Fruit fly (Drosophila melanogaster): Measurements from ENCODE around the gene CG33235.

CG33235 gene

DNA sequence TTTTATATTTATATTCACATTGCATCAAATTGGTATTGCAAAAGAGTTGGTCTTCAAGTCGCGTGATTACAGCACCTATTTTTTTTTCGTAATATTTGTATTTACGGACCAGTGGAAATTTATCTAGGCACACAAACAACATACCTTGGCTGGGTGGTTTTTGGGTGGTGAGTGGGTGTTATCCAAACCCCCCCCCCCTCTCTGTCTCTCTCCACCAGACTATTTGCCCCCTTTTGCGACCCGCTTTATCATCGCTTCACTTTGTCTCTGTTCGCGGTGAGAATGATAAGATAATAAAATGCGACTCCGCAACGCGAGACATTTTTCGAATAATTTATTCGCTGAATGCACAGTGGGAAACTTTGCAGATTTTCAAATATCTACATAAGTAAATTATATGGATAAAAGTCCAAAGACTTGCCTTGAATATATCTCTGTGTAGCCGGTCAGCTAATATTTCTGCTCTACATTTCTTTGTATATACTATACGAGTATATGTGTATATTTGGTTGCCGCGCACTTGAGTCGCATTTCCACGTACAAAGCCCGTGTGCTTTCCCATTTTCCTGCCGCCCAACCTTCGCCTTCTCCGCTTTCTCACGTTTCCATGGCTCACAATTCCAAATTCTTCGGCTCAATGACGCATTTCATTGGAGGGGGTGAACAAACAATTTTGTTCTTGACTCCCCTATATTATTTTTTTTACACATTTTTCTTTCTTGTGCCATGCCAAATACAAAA lies 10.0 kb upstream of the CG33235 start:
- TF ChIP-seq fru (GFP tag; optimal IDR thresholded peaks at IDR 0.05) (peak; percentile 18), tai (GFP tag; optimal IDR thresholded peaks at IDR 0.05) (no peak), Mio (GFP tag; optimal IDR thresholded peaks at IDR 0.05) (no peak), CrebA (GFP tag; optimal IDR thresholded peaks at IDR 0.05; ENCODE audit: borderline replicate concordance) (no peak), ey (GFP tag; optimal IDR thresholded peaks at IDR 0.05) (no peak), N (GFP tag; optimal IDR thresholded peaks at IDR 0.05) (no peak), pan (optimal IDR thresholded peaks at IDR 0.05) (no peak), GATAd (GFP tag; optimal IDR thresholded peaks at IDR 0.05) (no peak), HLH106 (tag; optimal IDR thresholded peaks at IDR 0.05) (peak; percentile 16), br (GFP tag; optimal IDR thresholded peaks at IDR 0.05) (no peak), Dfd (GFP tag; optimal IDR thresholded peaks at IDR 0.05) (no peak), foxo (GFP tag; optimal IDR thresholded peaks at IDR 0.05) (peak in 1 of 2 experiments; percentile 30), dmrt93B (GFP tag; optimal IDR thresholded peaks at IDR 0.05) (no peak), sv (GFP tag; optimal IDR thresholded peaks at IDR 0.05) (no peak), sage (GFP tag; optimal IDR thresholded peaks at IDR 0.05) (no peak), Abd-B (GFP tag; optimal IDR thresholded peaks at IDR 0.05) (no peak), usp (GFP tag; optimal IDR thresholded peaks at IDR 0.05) (no peak), psq (GFP tag; optimal IDR thresholded peaks at IDR 0.05) (peak; percentile 13), woc (GFP tag; optimal IDR thresholded peaks at IDR 0.05) (no peak), CG32264 (GFP tag; optimal IDR thresholded peaks at IDR 0.05) (no peak), Sp1 (GFP tag; optimal IDR thresholded peaks at IDR 0.05) (no peak), Vsx2 (GFP tag; optimal IDR thresholded peaks at IDR 0.05; ENCODE audit: partially characterized antibody) (no peak), dsf (GFP tag; optimal IDR thresholded peaks at IDR 0.05; ENCODE audit: borderline replicate concordance) (no peak), Jra (GFP tag; optimal IDR thresholded peaks at IDR 0.05) (no peak), Hr83 (GFP tag; optimal IDR thresholded peaks at IDR 0.05; ENCODE audit: poor library complexity, severe bottlenecking) (no peak), Myc (optimal IDR thresholded peaks at IDR 0.05) (no peak), CG9705 (GFP tag; optimal IDR thresholded peaks at IDR 0.05) (no peak), Hr78 (GFP tag; optimal IDR thresholded peaks at IDR 0.05) (no peak), brk (GFP tag; optimal IDR thresholded peaks at IDR 0.05) (no peak), Hnf4 (GFP tag; optimal IDR thresholded peaks at IDR 0.05) (no peak), Rel (GFP tag; optimal IDR thresholded peaks at IDR 0.05) (no peak), Rel (tag; optimal IDR thresholded peaks at IDR 0.05) (peak; percentile 88), jim (GFP tag; optimal IDR thresholded peaks at IDR 0.05) (no peak), lola (GFP tag; optimal IDR thresholded peaks at IDR 0.05) (no peak), rgr (GFP tag; optimal IDR thresholded peaks at IDR 0.05) (peak; percentile 7), dl (GFP tag; optimal IDR thresholded peaks at IDR 0.05; ENCODE audit: insufficient read depth in 1 of 2, partially characterized antibody in 2 of 2) (no peak), Dif (GFP tag; optimal IDR thresholded peaks at IDR 0.05; ENCODE audit: partially characterized antibody) (no peak), h (GFP tag; optimal IDR thresholded peaks at IDR 0.05) (peak; percentile 37), OdsH (GFP tag; optimal IDR thresholded peaks at IDR 0.05) (no peak)

DNA sequence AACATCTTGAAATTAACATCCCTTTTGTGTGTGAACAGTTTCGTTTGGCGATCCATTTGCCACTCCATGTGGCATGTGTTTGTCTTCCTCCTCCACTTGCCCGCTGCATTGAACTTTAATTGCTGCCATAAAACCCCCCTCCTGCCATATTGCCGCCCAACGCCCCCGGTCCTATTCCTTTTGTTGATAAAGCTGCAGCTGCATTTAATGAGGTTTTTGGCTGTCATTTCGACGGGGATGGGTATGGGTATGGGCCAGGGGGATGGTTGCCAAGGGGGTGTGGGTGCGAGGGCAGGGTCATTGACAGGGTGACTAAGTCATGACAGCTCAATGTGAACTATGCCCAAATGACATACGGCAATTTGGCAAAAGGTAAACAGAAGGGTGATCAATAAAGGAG lies 8.9 kb upstream of the CG33235 start:
- TF ChIP-seq foxo (GFP tag; optimal IDR thresholded peaks at IDR 0.05) (no peak), Jra (GFP tag; optimal IDR thresholded peaks at IDR 0.05) (no peak), h (GFP tag; optimal IDR thresholded peaks at IDR 0.05) (no peak), Hr78 (GFP tag; optimal IDR thresholded peaks at IDR 0.05) (no peak), Rel (GFP tag; optimal IDR thresholded peaks at IDR 0.05) (no peak), Rel (tag; optimal IDR thresholded peaks at IDR 0.05) (peak; percentile 13)

dm6 chrX:11499454-11499853 lies 8.1 kb upstream of the CG33235 start:
- TF ChIP-seq h (GFP tag; optimal IDR thresholded peaks at IDR 0.05) (peak; percentile 78), ey (GFP tag; optimal IDR thresholded peaks at IDR 0.05) (peak; percentile 77), Vsx2 (GFP tag; optimal IDR thresholded peaks at IDR 0.05; ENCODE audit: partially characterized antibody) (no peak), OdsH (GFP tag; optimal IDR thresholded peaks at IDR 0.05) (peak; percentile 42), br (GFP tag; optimal IDR thresholded peaks at IDR 0.05) (peak; percentile 65), CG9705 (GFP tag; optimal IDR thresholded peaks at IDR 0.05) (no peak), usp (GFP tag; optimal IDR thresholded peaks at IDR 0.05) (no peak), brk (GFP tag; optimal IDR thresholded peaks at IDR 0.05) (no peak), Hr83 (GFP tag; optimal IDR thresholded peaks at IDR 0.05; ENCODE audit: poor library complexity, severe bottlenecking) (peak; percentile 66), N (GFP tag; optimal IDR thresholded peaks at IDR 0.05) (no peak), jim (GFP tag; optimal IDR thresholded peaks at IDR 0.05) (no peak), CG32264 (GFP tag; optimal IDR thresholded peaks at IDR 0.05) (peak; percentile 42), dl (GFP tag; optimal IDR thresholded peaks at IDR 0.05; ENCODE audit: insufficient read depth in 1 of 2, partially characterized antibody in 2 of 2) (no peak), GATAd (GFP tag; optimal IDR thresholded peaks at IDR 0.05) (no peak), Hr78 (GFP tag; optimal IDR thresholded peaks at IDR 0.05) (no peak), Dfd (GFP tag; optimal IDR thresholded peaks at IDR 0.05) (no peak), lola (GFP tag; optimal IDR thresholded peaks at IDR 0.05) (no peak), dsf (GFP tag; optimal IDR thresholded peaks at IDR 0.05; ENCODE audit: borderline replicate concordance) (no peak), pan (optimal IDR thresholded peaks at IDR 0.05) (no peak), sv (GFP tag; optimal IDR thresholded peaks at IDR 0.05) (no peak), Jra (GFP tag; optimal IDR thresholded peaks at IDR 0.05) (no peak), psq (GFP tag; optimal IDR thresholded peaks at IDR 0.05) (peak; percentile 59), Sp1 (GFP tag; optimal IDR thresholded peaks at IDR 0.05) (peak; percentile 54), foxo (GFP tag; optimal IDR thresholded peaks at IDR 0.05) (peak in 1 of 2 experiments; percentile 82), Rel (GFP tag; optimal IDR thresholded peaks at IDR 0.05) (no peak), Rel (tag; optimal IDR thresholded peaks at IDR 0.05) (peak; percentile 25), woc (GFP tag; optimal IDR thresholded peaks at IDR 0.05) (peak; percentile 58), fru (GFP tag; optimal IDR thresholded peaks at IDR 0.05) (peak; percentile 79), CrebA (GFP tag; optimal IDR thresholded peaks at IDR 0.05; ENCODE audit: borderline replicate concordance) (no peak), HLH106 (tag; optimal IDR thresholded peaks at IDR 0.05) (peak; percentile 65), Hnf4 (GFP tag; optimal IDR thresholded peaks at IDR 0.05) (peak; percentile 76), tai (GFP tag; optimal IDR thresholded peaks at IDR 0.05) (peak; percentile 47), dmrt93B (GFP tag; optimal IDR thresholded peaks at IDR 0.05) (peak; percentile 51), rgr (GFP tag; optimal IDR thresholded peaks at IDR 0.05) (peak; percentile 65), Abd-B (GFP tag; optimal IDR thresholded peaks at IDR 0.05) (no peak), Mio (GFP tag; optimal IDR thresholded peaks at IDR 0.05) (peak; percentile 28)
